Worm (Caenorhabditis elegans): ENCODE measurements around the gene T16G1.9.

- no peak for TF ChIP-seq unc-62 (GFP tag; optimal IDR thresholded peaks at IDR 0.05)
- TF ChIP-seq elt-1 (tag; optimal IDR thresholded peaks at IDR 0.05): no peak
- no peak for TF ChIP-seq zag-1 (tag; optimal IDR thresholded peaks at IDR 0.05)
- no peak for TF ChIP-seq R02D3.7 (tag; optimal IDR thresholded peaks at IDR 0.05)
- TF ChIP-seq ztf-4 (tag; optimal IDR thresholded peaks at IDR 0.05): no peak
- TF ChIP-seq mab-5 (tag; optimal IDR thresholded peaks at IDR 0.05): no peak
- TF ChIP-seq ztf-11 (tag; optimal IDR thresholded peaks at IDR 0.05): no peak
- TF ChIP-seq nhr-12 (tag; optimal IDR thresholded peaks at IDR 0.05): no peak
- TF ChIP-seq elt-3 (tag; optimal IDR thresholded peaks at IDR 0.05): no peak
- no peak for TF ChIP-seq dmd-4 (tag; optimal IDR thresholded peaks at IDR 0.05)
- no peak for TF ChIP-seq nhr-25 (tag; optimal IDR thresholded peaks at IDR 0.05)
Observed at ce11 chrV:12944229-12944628, 6.4 kb downstream of the T16G1.9 start, which contains the start of gene T16G1.3.
